Worm (Caenorhabditis elegans): ENCODE measurements around the gene W02B12.16.
A peak's percentile ranks its signal among the peaks of the same experiment; 100 is the strongest.

W02B12.16 gene

DNA sequence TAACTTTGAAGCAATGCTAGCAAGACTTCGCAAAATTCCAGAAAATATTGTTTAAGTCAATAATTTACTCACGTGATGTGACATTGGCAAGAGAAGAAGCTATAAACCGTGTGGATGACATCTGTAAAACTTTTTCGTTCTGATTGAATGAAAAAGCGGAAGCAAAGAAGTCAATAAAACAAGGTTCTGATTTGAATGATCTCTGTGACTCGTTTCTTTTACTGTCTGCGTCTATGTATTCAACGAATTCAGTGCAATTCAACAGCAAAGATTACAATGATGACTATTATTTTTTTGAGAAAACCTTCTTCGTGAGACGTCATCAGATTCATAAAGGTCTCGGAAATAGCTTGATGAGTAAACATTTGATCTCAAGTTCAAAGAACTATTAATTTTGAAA lies 16.5 kb upstream of the W02B12.16 start, which contains the start of gene hacl-1:
Gene hacl-1 (minus strand): TSS at position 121 of the 400 bp plus-strand sequence.
- TF ChIP-seq lsy-12 (tag; optimal IDR thresholded peaks at IDR 0.05) = peak; percentile 7
- TF ChIP-seq nfya-1 (tag; optimal IDR thresholded peaks at IDR 0.05; ENCODE audit: insufficient read depth) = peak; percentile 1
- no peak for TF ChIP-seq mml-1 (tag; optimal IDR thresholded peaks at IDR 0.05)
- no peak for TF ChIP-seq skn-1 (tag; optimal IDR thresholded peaks at IDR 0.05)
- no peak for TF ChIP-seq fkh-10 (GFP tag; optimal IDR thresholded peaks at IDR 0.05)
- TF ChIP-seq nhr-43 (tag; optimal IDR thresholded peaks at IDR 0.05; ENCODE audit: poor library complexity, severe bottlenecking) = no peak
- TF ChIP-seq nhr-25 (tag; optimal IDR thresholded peaks at IDR 0.05) = peak; percentile 87
- TF ChIP-seq pqm-1 (tag; optimal IDR thresholded peaks at IDR 0.05) = peak; percentile 62
- TF ChIP-seq ceh-28 (tag; optimal IDR thresholded peaks at IDR 0.05) = peak; percentile 9
- TF ChIP-seq jun-1 (tag; optimal IDR thresholded peaks at IDR 0.05) = peak; percentile 4
- peak; percentile 38 for TF ChIP-seq nhr-23 (tag; optimal IDR thresholded peaks at IDR 0.05)
- no peak for TF ChIP-seq ceh-9 (tag; optimal IDR thresholded peaks at IDR 0.05)

DNA sequence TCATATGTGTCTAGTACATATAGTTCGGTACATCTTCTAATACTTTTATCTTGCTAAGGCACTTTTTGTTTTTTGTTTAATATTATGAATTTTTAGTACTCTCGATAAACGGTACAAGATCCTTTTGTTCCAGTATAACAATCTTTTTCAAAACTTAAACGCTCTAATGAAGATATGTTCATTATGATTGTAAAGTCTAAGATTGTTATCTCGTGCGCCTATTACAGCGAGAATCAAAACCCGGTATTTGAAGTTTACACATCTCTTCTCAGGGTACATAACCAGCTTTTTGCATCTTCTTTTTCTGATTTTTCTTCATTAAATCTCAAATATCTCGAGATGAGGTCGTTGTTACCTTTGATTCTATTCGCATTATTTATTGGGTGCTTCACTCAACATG lies 11.7 kb upstream of the W02B12.16 start, which contains the start of gene B0334.13:
Gene B0334.13 (plus strand): TSS at position 301 of the 400 bp plus-strand sequence.
- TF ChIP-seq nhr-25 (tag; optimal IDR thresholded peaks at IDR 0.05) (peak; percentile 43), elt-2 (tag; optimal IDR thresholded peaks at IDR 0.05) (no peak), elt-1 (tag; optimal IDR thresholded peaks at IDR 0.05) (peak; percentile 13)

DNA sequence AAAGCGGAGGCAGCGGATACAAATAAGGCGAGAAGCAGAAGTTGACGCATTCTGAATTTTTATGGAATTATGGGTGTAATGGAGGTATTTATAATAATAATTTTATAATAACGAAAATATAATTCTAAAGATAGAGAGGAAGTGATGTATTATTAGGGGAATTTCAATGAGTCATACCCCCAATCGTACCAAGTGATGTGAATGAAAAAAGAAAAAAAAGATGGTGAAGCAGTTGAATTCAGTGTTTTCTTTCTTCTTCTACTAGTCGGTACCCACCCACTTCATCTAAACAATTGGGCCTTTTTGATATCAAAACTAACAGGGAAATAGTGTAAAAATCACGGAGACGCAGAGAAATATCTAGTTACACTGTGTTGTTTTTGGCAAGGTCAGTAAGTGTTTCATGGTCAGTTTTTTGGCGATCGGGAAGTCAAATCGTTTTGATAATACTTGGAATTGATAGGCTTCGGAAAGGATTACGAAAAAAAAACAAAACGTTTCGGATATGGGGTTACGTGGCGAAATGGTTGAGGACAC lies 10.5 kb upstream of the W02B12.16 start, which contains the start of gene ttr-18:
Gene ttr-18 (minus strand): TSS at position 51 of the 537 bp plus-strand sequence.
- TF ChIP-seq nhr-23 (tag; optimal IDR thresholded peaks at IDR 0.05) (peak; percentile 4), nhr-12 (tag; optimal IDR thresholded peaks at IDR 0.05) (no peak), egl-27 (tag; optimal IDR thresholded peaks at IDR 0.05) (peak; percentile 12), nhr-25 (tag; optimal IDR thresholded peaks at IDR 0.05) (peak; percentile 37)

DNA sequence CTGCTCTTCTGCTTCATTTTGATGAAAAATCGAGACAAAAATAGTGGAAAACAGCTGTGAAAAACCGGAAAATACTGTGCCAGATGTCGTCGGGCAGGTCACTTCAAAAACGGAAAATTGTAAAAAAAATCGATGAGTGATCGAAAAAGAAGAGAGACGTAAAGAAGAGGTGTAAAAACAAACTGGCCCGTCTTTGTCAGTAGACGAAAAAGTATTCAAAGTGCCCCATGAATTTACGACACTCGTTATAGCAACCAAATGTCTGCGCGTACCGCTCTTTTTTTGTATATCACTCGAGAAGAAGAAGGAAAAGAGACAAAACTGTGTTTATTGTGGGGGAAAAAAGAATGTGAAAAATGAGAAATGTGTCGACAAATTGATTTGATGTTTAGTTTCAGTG lies 8.9 kb upstream of the W02B12.16 start, which contains the start of gene twk-5:
Gene twk-5 (minus strand): TSS at position 101 of the 400 bp plus-strand sequence.
- TF ChIP-seq nhr-76 (tag; optimal IDR thresholded peaks at IDR 0.05) = no peak
- TF ChIP-seq ama-1 (optimal IDR thresholded peaks at IDR 0.05) = peak; percentile 39

DNA sequence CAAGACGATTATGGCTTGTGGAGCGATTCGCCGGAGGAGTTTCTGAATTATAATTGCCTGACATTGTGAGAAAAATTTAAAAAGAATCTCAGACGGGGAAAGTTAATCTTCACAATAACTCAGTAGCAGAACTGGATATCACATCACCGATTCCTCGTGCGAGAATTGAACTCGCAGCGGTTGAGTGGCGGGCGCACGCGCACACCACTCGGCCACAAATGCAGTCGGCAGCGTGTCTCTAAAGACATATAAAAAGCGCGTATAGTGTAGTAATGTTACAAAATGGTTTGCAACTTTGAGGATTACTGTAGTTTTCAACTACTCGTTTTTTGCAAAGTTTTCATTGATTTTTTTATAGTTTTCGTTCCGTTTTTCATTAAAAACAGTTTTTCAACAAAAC lies 8.3 kb upstream of the W02B12.16 start:
- peak; percentile 48 for TF ChIP-seq skn-1 (tag; optimal IDR thresholded peaks at IDR 0.05)
- TF ChIP-seq nhr-25 (tag; optimal IDR thresholded peaks at IDR 0.05) = peak; percentile 77
- TF ChIP-seq pqm-1 (tag; optimal IDR thresholded peaks at IDR 0.05) = peak; percentile 29
- no peak for TF ChIP-seq egl-27 (tag; optimal IDR thresholded peaks at IDR 0.05)
- TF ChIP-seq jun-1 (tag; optimal IDR thresholded peaks at IDR 0.05) = peak; percentile 9
- TF ChIP-seq ceh-16 (tag; optimal IDR thresholded peaks at IDR 0.05) = peak; percentile 34
- no peak for TF ChIP-seq ceh-82 (tag; optimal IDR thresholded peaks at IDR 0.05)
- no peak for TF ChIP-seq ztf-4 (tag; optimal IDR thresholded peaks at IDR 0.05)
- TF ChIP-seq pha-4 (tag; optimal IDR thresholded peaks at IDR 0.05) = no peak
- no peak for TF ChIP-seq snpc-4 (tag; optimal IDR thresholded peaks at IDR 0.05)
- peak; percentile 50 for TF ChIP-seq nhr-77 (tag; optimal IDR thresholded peaks at IDR 0.05)
- no peak for TF ChIP-seq sea-2 (GFP tag; optimal IDR thresholded peaks at IDR 0.05)
- peak; percentile 91 for TF ChIP-seq lsy-12 (tag; optimal IDR thresholded peaks at IDR 0.05)
- TF ChIP-seq ZK546.5 (tag; optimal IDR thresholded peaks at IDR 0.05) = no peak
- TF ChIP-seq lin-15B (tag; optimal IDR thresholded peaks at IDR 0.05) = peak; percentile 32
- TF ChIP-seq nhr-23 (tag; optimal IDR thresholded peaks at IDR 0.05) = peak; percentile 36
- TF ChIP-seq unc-39 (tag; optimal IDR thresholded peaks at IDR 0.05) = no peak
- peak; percentile 47 for TF ChIP-seq tbx-2 (tag; optimal IDR thresholded peaks at IDR 0.05)
- peak; percentile 54 for TF ChIP-seq elt-2 (tag; optimal IDR thresholded peaks at IDR 0.05)
- TF ChIP-seq lin-39 (tag; optimal IDR thresholded peaks at IDR 0.05) = peak; percentile 81
- TF ChIP-seq ceh-28 (tag; optimal IDR thresholded peaks at IDR 0.05) = no peak
- TF ChIP-seq hmg-11 (tag; optimal IDR thresholded peaks at IDR 0.05) = peak; percentile 93
- TF ChIP-seq aly-2 (tag; optimal IDR thresholded peaks at IDR 0.05) = no peak
- TF ChIP-seq nhr-43 (tag; optimal IDR thresholded peaks at IDR 0.05; ENCODE audit: poor library complexity, severe bottlenecking) = peak; percentile 86
- no peak for TF ChIP-seq elt-1 (tag; optimal IDR thresholded peaks at IDR 0.05)
- TF ChIP-seq nhr-11 (tag; optimal IDR thresholded peaks at IDR 0.05) = no peak
- no peak for TF ChIP-seq zag-1 (tag; optimal IDR thresholded peaks at IDR 0.05)
